Worm (Caenorhabditis elegans) whole organism, L3 larva: ENCODE results near the gene scl-3.

Experiments used
- R02D3.7 ChIP-seq: fragments of 150-350 bp; optimal IDR thresholded peaks from 2 replicates; lab custom pipeline; 2014; ENCODE audit warnings: missing biosample characterization, missing genetic modification characterization
- ceh-16 ChIP-seq: sonication (generic microtip); optimal IDR thresholded peaks from 2 replicates; lab custom pipeline; 2017; ENCODE audit warnings: missing biosample characterization, missing genetic modification characterization
- nhr-77 ChIP-seq: fragments of 150-350 bp; optimal IDR thresholded peaks from 2 replicates; lab custom pipeline; 2014; ENCODE audit warnings: missing biosample characterization, missing genetic modification characterization
- sea-2 ChIP-seq: fragments of 150-350 bp; sonication (generic microtip); optimal IDR thresholded peaks from 4 replicates; lab custom pipeline; 2014; ENCODE audit warnings: missing biosample characterization, missing genetic modification reagents, missing genetic modification characterization
- skn-1 ChIP-seq: fragments of 150-350 bp; optimal IDR thresholded peaks from 2 replicates; lab custom pipeline; 2014; ENCODE audit warnings: missing biosample characterization, missing genetic modification characterization
- unc-39 ChIP-seq: sonication (generic microtip); optimal IDR thresholded peaks from 4 replicates; lab custom pipeline; 2017; ENCODE audit warnings: missing biosample characterization, missing genetic modification characterization
- unc-62 ChIP-seq: fragments of 150-350 bp; sonication (generic microtip); optimal IDR thresholded peaks from 4 replicates; lab custom pipeline; 2014; ENCODE audit warnings: missing biosample characterization, missing genetic modification reagents, missing genetic modification characterization
- zag-1 ChIP-seq: fragments of 150-350 bp; optimal IDR thresholded peaks from 2 replicates; lab custom pipeline; 2014; ENCODE audit warnings: missing biosample characterization, missing genetic modification characterization
- ztf-11 ChIP-seq: fragments of 150-350 bp; optimal IDR thresholded peaks from 2 replicates; lab custom pipeline; 2014; ENCODE audit warnings: missing biosample characterization, missing genetic modification characterization
- ztf-4 ChIP-seq: fragments of 150-350 bp; optimal IDR thresholded peaks from 2 replicates; lab custom pipeline; 2014; ENCODE audit warnings: missing biosample characterization, missing genetic modification characterization

DNA sequence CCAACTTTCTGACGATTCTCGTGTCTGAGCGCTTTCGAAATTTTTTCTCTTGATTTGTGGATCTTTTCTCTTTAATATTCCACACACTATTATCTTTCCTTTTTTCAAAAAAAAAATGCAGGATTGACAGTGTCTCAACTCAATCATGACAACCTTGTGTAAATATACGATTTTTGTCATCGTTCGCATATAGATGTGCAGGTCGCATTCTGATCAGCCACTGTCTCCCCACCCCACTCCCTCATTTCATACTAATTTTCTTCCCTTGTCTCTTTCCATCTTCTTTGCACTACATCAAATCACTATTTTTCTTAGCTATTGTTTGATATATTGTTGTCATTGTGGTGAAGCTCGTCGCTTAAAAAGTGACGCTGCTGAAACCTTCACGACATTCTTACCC lies 24.1 kb upstream of the scl-3 start:
- no peak for TF ChIP-seq ztf-4 (tag; lab: Kevin White, UChicago)
- TF ChIP-seq zag-1 (tag; lab: Kevin White, UChicago) = no peak
- TF ChIP-seq unc-62 (GFP tag; lab: Kevin White, UChicago) = no peak
- no peak for TF ChIP-seq ztf-11 (tag; lab: Kevin White, UChicago)
- no peak for TF ChIP-seq nhr-77 (tag; lab: Kevin White, UChicago)
- no peak for TF ChIP-seq skn-1 (tag; lab: Kevin White, UChicago)
- no peak for TF ChIP-seq R02D3.7
- no peak for TF ChIP-seq sea-2 (GFP tag; lab: Kevin White, UChicago)
- no peak for TF ChIP-seq unc-39 (tag; lab: Kevin White, UChicago)
- no peak for TF ChIP-seq ceh-16
